Fruit fly (Drosophila melanogaster) whole organism, embryonic: Measurements from ENCODE around the gene CG3764.

Experiments used
- Atf6 ChIP-seq: fragments of 200-800 bp; sonication (Bioruptor generic); IDR thresholded peaks from 2 replicates; pipeline ENCODE4 v1.3.6; 2022; ENCODE audit warnings: missing biosample characterization, missing genetic modification characterization
- B-H2 ChIP-seq: fragments of 200-800 bp; sonication (Bioruptor generic); optimal IDR thresholded peaks from 2 replicates; lab custom pipeline; 2018; ENCODE audit warnings: missing biosample characterization, mild to moderate bottlenecking, missing genetic modification characterization
- Blimp-1 ChIP-seq: fragments of 200-800 bp; sonication (Bioruptor generic); optimal IDR thresholded peaks from 3 replicates; lab custom pipeline; 2018; ENCODE audit warnings: missing biosample characterization, missing genetic modification characterization, mild to moderate bottlenecking, moderate library complexity, missing genetic modification reagents
- CG10543 ChIP-seq: fragments of 200-800 bp; sonication (Bioruptor generic); optimal IDR thresholded peaks from 3 replicates; lab custom pipeline; 2017; ENCODE audit warnings: missing biosample characterization, mild to moderate bottlenecking, missing genetic modification characterization, moderate library complexity
- CG12104 ChIP-seq: fragments of 200-800 bp; sonication (Bioruptor generic); optimal IDR thresholded peaks from 3 replicates; lab custom pipeline; 2016; ENCODE audit warnings: missing biosample characterization, missing genetic modification characterization
- CG12769 ChIP-seq: fragments of 200-800 bp; sonication (Bioruptor generic); optimal IDR thresholded peaks from 2 replicates; lab custom pipeline; 2019; ENCODE audit warnings: missing biosample characterization, mild to moderate bottlenecking, missing genetic modification characterization, moderate library complexity
- CG13296 ChIP-seq: fragments of 200-800 bp; sonication (Bioruptor generic); optimal IDR thresholded peaks from 3 replicates; lab custom pipeline; 2018; ENCODE audit warnings: missing biosample characterization, mild to moderate bottlenecking, missing genetic modification characterization
- CG14050 ChIP-seq: fragments of 200-800 bp; sonication (Bioruptor generic); IDR thresholded peaks from 3 replicates; pipeline ENCODE4 v1.3.6; 2022; ENCODE audit warnings: missing biosample characterization, missing genetic modification characterization
- CG15269 ChIP-seq: fragments of 200-800 bp; sonication (Bioruptor generic); optimal IDR thresholded peaks from 2 replicates; lab custom pipeline; 2018; ENCODE audit warnings: missing biosample characterization, mild to moderate bottlenecking, missing genetic modification characterization, moderate library complexity
- CG1529 ChIP-seq: fragments of 200-800 bp; sonication (Bioruptor generic); optimal IDR thresholded peaks from 3 replicates; lab custom pipeline; 2018; ENCODE audit warnings: missing biosample characterization, missing genetic modification characterization
- CG32532 ChIP-seq: fragments of 200-800 bp; sonication (Bioruptor generic); IDR thresholded peaks from 2 replicates; pipeline ENCODE4 v1.3.6; 2022; ENCODE audit warnings: missing biosample characterization, missing genetic modification characterization
- CG34376 ChIP-seq: fragments of 200-800 bp; sonication (Bioruptor generic); optimal IDR thresholded peaks from 2 replicates; lab custom pipeline; 2018; ENCODE audit warnings: missing biosample characterization, mild to moderate bottlenecking, missing genetic modification characterization
- CG7987 ChIP-seq: fragments of 200-800 bp; sonication (Bioruptor generic); optimal IDR thresholded peaks from 2 replicates; lab custom pipeline; 2018; ENCODE audit warnings: missing biosample characterization, mild to moderate bottlenecking, missing genetic modification characterization, moderate library complexity
- Dip2 ChIP-seq: fragments of 200-800 bp; sonication (Bioruptor generic); IDR thresholded peaks from 2 replicates; pipeline ENCODE4 v1.3.6; 2022; ENCODE audit warnings: missing biosample characterization, missing genetic modification characterization
- Fer3 ChIP-seq: fragments of 200-800 bp; sonication (Bioruptor generic); optimal IDR thresholded peaks from 2 replicates; lab custom pipeline; 2018; ENCODE audit warnings: missing biosample characterization, mild to moderate bottlenecking, missing genetic modification characterization, moderate library complexity
- GATAe ChIP-seq: fragments of 200-800 bp; sonication (Bioruptor generic); conservative IDR thresholded peaks from 2 replicates; pipeline ENCODE4 v1.3.6; 2022; ENCODE audit warnings: missing biosample characterization, missing genetic modification characterization
- Hey ChIP-seq: fragments of 200-800 bp; sonication (Bioruptor generic); optimal IDR thresholded peaks from 3 replicates; lab custom pipeline; 2018; ENCODE audit warnings: missing biosample characterization, mild to moderate bottlenecking, missing genetic modification characterization
- HmgZ ChIP-seq: fragments of 200-800 bp; sonication (Bioruptor generic); optimal IDR thresholded peaks from 2 replicates; lab custom pipeline; 2018; ENCODE audit warnings: missing biosample characterization, mild to moderate bottlenecking, missing genetic modification characterization
- Hr51 ChIP-seq, 2 experiments: fragments of 200-800 bp; sonication (Bioruptor generic); optimal IDR thresholded peaks; 2 replicates in 1 of 2; 3 replicates in 1 of 2; lab custom pipeline; 2016 to 2018; ENCODE audit warnings: missing biosample characterization in 2 of 2, missing genetic modification characterization in 2 of 2, mild to moderate bottlenecking in 1 of 2, moderate library complexity in 1 of 2
- Lpt ChIP-seq: fragments of >200 bp; optimal IDR thresholded peaks from 2 replicates; lab custom pipeline; 2018; ENCODE audit warnings: missing biosample characterization, missing genetic modification characterization
- NfI ChIP-seq: fragments of 200-800 bp; sonication (Bioruptor generic); optimal IDR thresholded peaks from 3 replicates; lab custom pipeline; 2018; ENCODE audit warnings: missing biosample characterization, mild to moderate bottlenecking, missing genetic modification characterization, moderate library complexity
- Pdp1 ChIP-seq, 2 experiments: fragments of 200-800 bp; sonication (Bioruptor generic); optimal IDR thresholded peaks; 3 replicates each; lab custom pipeline; 2016; ENCODE audit warnings: missing biosample characterization in 2 of 2, missing genetic modification characterization in 2 of 2, mild to moderate bottlenecking in 1 of 2, moderate library complexity in 1 of 2
- Ptx1 ChIP-seq: fragments of 200-800 bp; sonication (Bioruptor generic); IDR thresholded peaks from 2 replicates; pipeline ENCODE4 v1.3.6; 2022; ENCODE audit warnings: missing biosample characterization, missing genetic modification characterization
- Ssrp ChIP-seq: fragments of 200-800 bp; sonication (Bioruptor generic); optimal IDR thresholded peaks from 2 replicates; lab custom pipeline; 2018; ENCODE audit warnings: missing biosample characterization, mild to moderate bottlenecking, missing genetic modification characterization, moderate library complexity
- Vsx1 ChIP-seq: fragments of 200-800 bp; sonication (Bioruptor generic); optimal IDR thresholded peaks from 2 replicates; lab custom pipeline; 2017; ENCODE audit warnings: missing biosample characterization, mild to moderate bottlenecking, missing genetic modification characterization, missing genetic modification reagents
- ara ChIP-seq: fragments of 200-800 bp; sonication (Bioruptor generic); IDR thresholded peaks from 2 replicates; pipeline ENCODE4 v1.3.6; 2022; ENCODE audit warnings: missing biosample characterization, missing genetic modification characterization
- chn ChIP-seq: fragments of 200-800 bp; sonication (Bioruptor generic); optimal IDR thresholded peaks from 2 replicates; lab custom pipeline; 2016; ENCODE audit warnings: missing biosample characterization, missing genetic modification characterization
- crol ChIP-seq: fragments of 200-800 bp; sonication (Bioruptor generic); IDR thresholded peaks from 2 replicates; pipeline ENCODE4 v1.3.6; 2022; ENCODE audit warnings: missing biosample characterization, missing genetic modification characterization
- cwo ChIP-seq: fragments of 200-800 bp; sonication (Bioruptor generic); optimal IDR thresholded peaks from 3 replicates; lab custom pipeline; 2017; ENCODE audit warnings: missing biosample characterization, missing genetic modification characterization, mild to moderate bottlenecking, moderate library complexity, missing genetic modification reagents
- exex ChIP-seq: fragments of 200-800 bp; sonication (Bioruptor generic); optimal IDR thresholded peaks from 4 replicates; lab custom pipeline; 2018; ENCODE audit warnings: missing biosample characterization, mild to moderate bottlenecking, missing genetic modification characterization, moderate library complexity
- gce ChIP-seq: fragments of 200-800 bp; sonication (Bioruptor generic); IDR thresholded peaks from 3 replicates; pipeline ENCODE4 v1.3.6; 2022; ENCODE audit warnings: missing biosample characterization, missing genetic modification characterization
- klu ChIP-seq: fragments of 200-800 bp; sonication (Bioruptor generic); IDR thresholded peaks from 2 replicates; pipeline ENCODE4 v1.3.6; 2022; ENCODE audit warnings: missing biosample characterization, missing genetic modification characterization
- lab ChIP-seq: fragments of 200-800 bp; sonication (Bioruptor generic); optimal IDR thresholded peaks from 3 replicates; lab custom pipeline; 2017; ENCODE audit warnings: missing biosample characterization, missing genetic modification characterization, mild to moderate bottlenecking, moderate library complexity, missing genetic modification reagents
- mirr ChIP-seq: fragments of 200-800 bp; sonication (Bioruptor generic); optimal IDR thresholded peaks from 3 replicates; lab custom pipeline; 2018; ENCODE audit warnings: missing biosample characterization, mild to moderate bottlenecking, missing genetic modification characterization
- nom ChIP-seq: fragments of 200-800 bp; sonication (Bioruptor generic); optimal IDR thresholded peaks from 2 replicates; lab custom pipeline; 2017; ENCODE audit warnings: missing biosample characterization, missing genetic modification characterization, mild to moderate bottlenecking, moderate library complexity, missing genetic modification reagents
- pan ChIP-seq, 4 experiments: fragments of >200 bp in 3 of 4; fragments of 200-800 bp in 1 of 4; sonication (Bioruptor generic) in 1 of 4; optimal IDR thresholded peaks in 3 of 4; IDR thresholded peaks in 1 of 4; 2 replicates each; pipeline versions ENCODE4 v1.3.6 to Lab custom; 2017 to 2022; ENCODE audit warnings: missing biosample characterization in 2 of 4, missing genetic modification characterization in 2 of 4, mixed read lengths in 1 of 4
- sob ChIP-seq: fragments of 200-800 bp; sonication (Bioruptor generic); IDR thresholded peaks from 2 replicates; pipeline ENCODE4 v1.3.6; 2022; ENCODE audit warnings: missing biosample characterization, missing genetic modification characterization
- sr ChIP-seq: fragments of 200-800 bp; sonication (Bioruptor generic); IDR thresholded peaks from 3 replicates; pipeline ENCODE4 v1.3.6; 2022; ENCODE audit warnings: missing biosample characterization, missing genetic modification characterization
- stc ChIP-seq: fragments of 200-800 bp; sonication (Bioruptor generic); IDR thresholded peaks from 2 replicates; pipeline ENCODE4 v1.3.6; 2022; ENCODE audit warnings: missing biosample characterization, missing genetic modification characterization
- sug ChIP-seq: fragments of 200-800 bp; optimal IDR thresholded peaks from 2 replicates; lab custom pipeline; 2019; ENCODE audit warnings: missing biosample characterization, mild to moderate bottlenecking, missing genetic modification characterization, moderate library complexity
- unpg ChIP-seq: fragments of 200-800 bp; sonication (Bioruptor generic); optimal IDR thresholded peaks from 3 replicates; lab custom pipeline; 2018; ENCODE audit warnings: missing biosample characterization, mild to moderate bottlenecking, missing genetic modification characterization, moderate library complexity

CG3764 gene

DNA sequence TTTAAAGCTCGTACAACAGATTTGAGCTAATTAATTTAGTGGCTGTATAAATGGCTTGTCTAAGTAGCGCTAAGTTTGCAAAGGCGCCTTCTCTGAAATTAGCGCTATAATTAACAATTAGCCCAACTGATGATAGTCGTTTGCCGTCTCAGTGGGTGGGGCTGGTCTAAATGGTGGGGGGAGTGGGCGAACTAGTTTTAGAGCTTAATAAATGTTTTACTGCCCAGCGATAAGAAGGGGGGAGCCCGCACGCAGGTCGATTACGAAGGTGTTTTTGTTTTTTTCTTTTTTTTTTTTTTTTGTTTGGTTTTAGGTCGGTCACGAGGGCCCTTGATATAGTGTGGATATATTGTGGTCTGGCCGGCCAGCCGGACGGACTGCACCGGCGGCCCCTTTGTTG, 11.3 kb downstream of the CG3764 start (continued):
- TF ChIP-seq Hey (tag; lab: Kevin White, UChicago) (peak; percentile 20), Vsx1 (GFP tag; lab: Kevin White, UChicago) (peak; percentile 88), Blimp-1 (no peak), CG32532 (GFP tag; lab: Robert Waterston, UW) (peak; percentile 53; the same call in 1 of the 2 replicates), CG10543 (GFP tag; lab: Kevin White, UChicago) (peak; percentile 52), Fer3 (tag; lab: Kevin White, UChicago) (peak; percentile 4), chn (GFP tag; lab: Kevin White, UChicago) (no peak), Lpt (GFP tag; lab: Kevin White, UChicago) (no peak), stc (GFP tag; lab: Robert Waterston, UW) (0 out of 2 replicates have a peak, but pooled peaks have one; percentile 11), mirr (GFP tag; lab: Kevin White, UChicago) (peak; percentile 76), Pdp1 (GFP tag; optimal IDR thresholded peaks at IDR 0.05; lab: Kevin White, UChicago) (peak in 1 of 2 experiments; percentile 35), CG1529 (no peak), CG13296 (GFP tag; lab: Kevin White, UChicago) (peak; percentile 23), Atf6 (GFP tag; lab: Robert Waterston, UW) (peak; percentile 54), NfI (GFP tag; lab: Kevin White, UChicago) (peak; percentile 28), crol (GFP tag; lab: Robert Waterston, UW) (peak; percentile 57), lab (peak; percentile 20), unpg (GFP tag; lab: Kevin White, UChicago) (peak; percentile 26), CG7987 (GFP tag; lab: Kevin White, UChicago) (peak; percentile 48), Ssrp (no peak), CG12769 (tag; lab: Kevin White, UChicago) (peak; percentile 44), B-H2 (GFP tag; lab: Kevin White, UChicago) (peak; percentile 73), GATAe (GFP tag; lab: Robert Waterston, UW) (peak; percentile 68; the same call in 1 of the 2 replicates), cwo (peak; percentile 69), HmgZ (tag; lab: Kevin White, UChicago) (peak; percentile 32), ara (GFP tag; lab: Robert Waterston, UW) (no peak), Hr51 (GFP tag; optimal IDR thresholded peaks at IDR 0.05; lab: Kevin White, UChicago) (peak in 1 of 2 experiments; percentile 8), CG14050 (GFP tag; lab: Robert Waterston, UW) (peak; percentile 8; the same call in 1 of the 3 replicates), klu (0 out of 2 replicates have a peak, but pooled peaks have one; percentile 24), Ptx1 (GFP tag; lab: Robert Waterston, UW) (peak; percentile 35; the same call in 1 of the 2 replicates), sug (peak; percentile 83), exex (tag; lab: Kevin White, UChicago) (peak; percentile 93), gce (GFP tag; lab: Robert Waterston, UW) (0 out of 3 replicates have a peak, but pooled peaks have one; percentile 25), sr (peak; percentile 12; the same call in 1 of the 3 replicates), nom (GFP tag; lab: Kevin White, UChicago) (peak; percentile 12), CG12104 (GFP tag; lab: Kevin White, UChicago) (no peak), CG34376 (peak; percentile 46), sob (peak; percentile 58; the same call in 1 of the 2 replicates), pan (optimal IDR thresholded peaks at IDR 0.05; lab: Kevin White, UChicago) (no peak), pan (GFP tag; optimal IDR thresholded peaks at IDR 0.05 in 1 of 2, IDR thresholded peaks at IDR 0.05 in 1 of 2) (no peak), CG15269 (tag; lab: Kevin White, UChicago) (peak; percentile 45), Dip2 (GFP tag; lab: Robert Waterston, UW) (no peak)
